Worm (Caenorhabditis elegans): ENCODE measurements around the gene oac-3.
A peak's percentile ranks its signal among the peaks of the same experiment; 100 is the strongest.

oac-3 gene

ce11 chrV:13868886-13869285 lies 30.4 kb upstream of the oac-3 start:
- peak; percentile 33 for TF ChIP-seq lin-11 (tag; optimal IDR thresholded peaks at IDR 0.05)
- TF ChIP-seq ceh-6 (GFP tag; optimal IDR thresholded peaks at IDR 0.05) = peak; percentile 51
- TF ChIP-seq pat-9 (tag; optimal IDR thresholded peaks at IDR 0.05) = peak; percentile 50
- TF ChIP-seq gmeb-2 (tag; optimal IDR thresholded peaks at IDR 0.05) = peak; percentile 29
- peak; percentile 51 for TF ChIP-seq ceh-19 (GFP tag; optimal IDR thresholded peaks at IDR 0.05)

ce11 chrV:13869551-13869950 lies 29.8 kb upstream of the oac-3 start:
- TF ChIP-seq ceh-14 (tag; optimal IDR thresholded peaks at IDR 0.05) = no peak
- TF ChIP-seq ceh-22 (tag; optimal IDR thresholded peaks at IDR 0.05) = no peak
- no peak for TF ChIP-seq ztf-16 (tag; optimal IDR thresholded peaks at IDR 0.05)
- no peak for TF ChIP-seq ceh-9 (tag; optimal IDR thresholded peaks at IDR 0.05)
- no peak for TF ChIP-seq ceh-31 (tag; optimal IDR thresholded peaks at IDR 0.05)
- no peak for TF ChIP-seq ceh-45 (GFP tag; IDR thresholded peaks at IDR 0.05)
- no peak for TF ChIP-seq sox-2 (GFP tag; IDR thresholded peaks at IDR 0.05)
- no peak for TF ChIP-seq unc-42 (tag; optimal IDR thresholded peaks at IDR 0.05)
- no peak for TF ChIP-seq pat-9 (tag; optimal IDR thresholded peaks at IDR 0.05)
- TF ChIP-seq ceh-30 (tag; optimal IDR thresholded peaks at IDR 0.05) = no peak

ce11 chrV:13872895-13873294 lies 26.4 kb upstream of the oac-3 start, which contains the start of gene cpt-5:
Gene cpt-5, plus strand, starts transcription at chrV:13873195.
- TF ChIP-seq ceh-31 (tag; optimal IDR thresholded peaks at IDR 0.05) (no peak), C08G9.2 (tag; optimal IDR thresholded peaks at IDR 0.05) (no peak), elt-2 (tag; optimal IDR thresholded peaks at IDR 0.05) (no peak), ztf-16 (tag; optimal IDR thresholded peaks at IDR 0.05) (no peak), madf-2 (tag; optimal IDR thresholded peaks at IDR 0.05) (no peak), sdc-2 (tag; optimal IDR thresholded peaks at IDR 0.05) (no peak), hlh-15 (tag; optimal IDR thresholded peaks at IDR 0.05) (no peak), ceh-45 (GFP tag; IDR thresholded peaks at IDR 0.05) (no peak), nhr-11 (tag; optimal IDR thresholded peaks at IDR 0.05) (no peak), pha-4 (tag; optimal IDR thresholded peaks at IDR 0.05) (no peak), syd-9 (tag; optimal IDR thresholded peaks at IDR 0.05) (no peak), pax-1 (tag; optimal IDR thresholded peaks at IDR 0.05) (no peak), ceh-2 (tag; optimal IDR thresholded peaks at IDR 0.05) (no peak)

- TF ChIP-seq ama-1 (optimal IDR thresholded peaks at IDR 0.05) (no peak), unc-3 (GFP tag; conservative IDR thresholded peaks at IDR 0.05) (no peak), unc-3 (tag; optimal IDR thresholded peaks at IDR 0.05) (no peak), ceh-19 (GFP tag; optimal IDR thresholded peaks at IDR 0.05) (no peak), zip-5 (tag; optimal IDR thresholded peaks at IDR 0.05) (no peak), ahr-1 (tag; optimal IDR thresholded peaks at IDR 0.05) (no peak)
Measured at ce11 chrV:13873323-13873722, 26.0 kb upstream of the oac-3 start.

- TF ChIP-seq ceh-19 (GFP tag; optimal IDR thresholded peaks at IDR 0.05) = no peak
- no peak for TF ChIP-seq pag-3 (tag; optimal IDR thresholded peaks at IDR 0.05; ENCODE audit: borderline replicate concordance)
- no peak for TF ChIP-seq ceh-14 (tag; optimal IDR thresholded peaks at IDR 0.05)
- no peak for TF ChIP-seq ceh-22 (tag; optimal IDR thresholded peaks at IDR 0.05)
- TF ChIP-seq dve-1 (tag; optimal IDR thresholded peaks at IDR 0.05) = no peak
- no peak for TF ChIP-seq fkh-6 (tag; optimal IDR thresholded peaks at IDR 0.05)
- TF ChIP-seq unc-42 (tag; optimal IDR thresholded peaks at IDR 0.05) = no peak
- TF ChIP-seq sox-4 (tag; optimal IDR thresholded peaks at IDR 0.05) = no peak
- no peak for TF ChIP-seq ceh-2 (tag; optimal IDR thresholded peaks at IDR 0.05)
- TF ChIP-seq pat-9 (tag; optimal IDR thresholded peaks at IDR 0.05) = no peak
Measured at ce11 chrV:13876529-13876928, 22.8 kb upstream of the oac-3 start, which contains the start of gene T22G5.1. Gene T22G5.1, plus strand, starts transcription at chrV:13876829.

- TF ChIP-seq hlh-30 (tag; optimal IDR thresholded peaks at IDR 0.05; ENCODE audit: insufficient read depth) (no peak), elt-4 (tag; optimal IDR thresholded peaks at IDR 0.05) (no peak), C38D4.7 (GFP tag; optimal IDR thresholded peaks at IDR 0.05) (no peak), hlh-6 (tag; optimal IDR thresholded peaks at IDR 0.05) (no peak), nhr-11 (tag; optimal IDR thresholded peaks at IDR 0.05) (no peak), sox-2 (GFP tag; IDR thresholded peaks at IDR 0.05) (no peak), fax-1 (tag; optimal IDR thresholded peaks at IDR 0.05) (no peak), C08G9.2 (tag; optimal IDR thresholded peaks at IDR 0.05) (no peak), ceh-19 (GFP tag; optimal IDR thresholded peaks at IDR 0.05) (no peak), rnt-1 (tag; optimal IDR thresholded peaks at IDR 0.05) (no peak), syd-9 (tag; optimal IDR thresholded peaks at IDR 0.05) (no peak)
Measured at ce11 chrV:13878226-13878625, 21.1 kb upstream of the oac-3 start.
